Worm (Caenorhabditis elegans): ENCODE results near the gene ads-1.

ce11 chrIII:347351-347750 is 49.0 kb upstream of the ads-1 start:
- TF ChIP-seq tab-1 (GFP tag; IDR thresholded peaks at IDR 0.05) (no peak), med-1 (GFP tag; optimal IDR thresholded peaks at IDR 0.05; ENCODE audit: insufficient read depth) (no peak), cog-1 (tag; optimal IDR thresholded peaks at IDR 0.05) (no peak), klf-2 (GFP tag; conservative IDR thresholded peaks at IDR 0.05) (no peak)
